Worm (Caenorhabditis elegans): ENCODE measurements around the gene fbf-2.
A peak's percentile ranks its signal among the peaks of the same experiment; 100 is the strongest.

The fbf-2 gene

DNA sequence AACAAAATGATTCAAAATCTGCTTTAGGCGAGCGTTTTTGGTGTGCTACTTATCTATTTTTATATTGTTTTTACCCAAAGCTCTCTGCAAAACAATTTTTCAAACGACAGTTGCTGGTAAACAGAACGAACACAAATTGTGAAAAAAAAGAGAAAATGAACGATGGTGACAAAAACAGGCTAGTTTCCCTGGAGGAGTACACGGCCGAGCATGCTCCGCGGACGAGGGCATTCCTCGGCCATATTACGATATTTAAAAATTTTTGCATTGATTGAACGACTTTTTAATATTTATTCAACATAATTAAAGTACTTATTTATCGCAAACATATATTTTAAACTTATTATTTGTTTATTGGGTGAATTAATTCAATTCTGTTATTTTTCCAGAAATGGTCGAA lies 6.2 kb upstream of the fbf-2 start, which contains the start of the genes tpp-2 and rbbp-5:
Gene tpp-2 (minus strand): TSS at position 157 of the 400 bp plus-strand sequence.
Gene rbbp-5 (plus strand): TSS at position 390 of the 400 bp plus-strand sequence.
- no peak for TF ChIP-seq dpl-1 (GFP tag; optimal IDR thresholded peaks at IDR 0.05)
- peak; percentile 72 for TF ChIP-seq ceh-27 (GFP tag; optimal IDR thresholded peaks at IDR 0.05)
- TF ChIP-seq mel-28 (tag; optimal IDR thresholded peaks at IDR 0.05; ENCODE audit: borderline replicate concordance), result no peak
- TF ChIP-seq mxl-1 (tag; optimal IDR thresholded peaks at IDR 0.05), result no peak
- no peak for TF ChIP-seq ets-4 (GFP tag; optimal IDR thresholded peaks at IDR 0.05)
- no peak for TF ChIP-seq ztf-26 (tag; optimal IDR thresholded peaks at IDR 0.05)
- TF ChIP-seq nhr-120 (GFP tag; IDR thresholded peaks at IDR 0.05), result no peak
- TF ChIP-seq ZK185.1 (tag; optimal IDR thresholded peaks at IDR 0.05; ENCODE audit: poor library complexity, severe bottlenecking), result peak; percentile 81
- TF ChIP-seq nfya-2 (GFP tag; IDR thresholded peaks at IDR 0.05), result no peak
- TF ChIP-seq hlh-26 (GFP tag; conservative IDR thresholded peaks at IDR 0.05), result no peak
- no peak for TF ChIP-seq nhr-179 (tag; optimal IDR thresholded peaks at IDR 0.05)
- TF ChIP-seq F49E8.2 (tag; optimal IDR thresholded peaks at IDR 0.05; ENCODE audit: insufficient read depth), result no peak
- TF ChIP-seq tbx-9 (tag; optimal IDR thresholded peaks at IDR 0.05; ENCODE audit: borderline replicate concordance), result no peak
- TF ChIP-seq attf-5 (GFP tag; optimal IDR thresholded peaks at IDR 0.05), result peak; percentile 38
- TF ChIP-seq lag-1 (GFP tag; IDR thresholded peaks at IDR 0.05), result no peak
- TF ChIP-seq ceh-91 (GFP tag; IDR thresholded peaks at IDR 0.05), result no peak
- TF ChIP-seq egrh-3 (GFP tag; IDR thresholded peaks at IDR 0.05), result no peak
- TF ChIP-seq Y79H2A.3 (GFP tag; conservative IDR thresholded peaks at IDR 0.05), result no peak
- peak; percentile 27 for TF ChIP-seq him-1 (tag; optimal IDR thresholded peaks at IDR 0.05)
- no peak for TF ChIP-seq ceh-58 (GFP tag; IDR thresholded peaks at IDR 0.05)
- TF ChIP-seq B0019.2 (GFP tag; conservative IDR thresholded peaks at IDR 0.05), result no peak
- TF ChIP-seq ceh-79 (tag; optimal IDR thresholded peaks at IDR 0.05), result no peak
- TF ChIP-seq F57A8.1 (GFP tag; optimal IDR thresholded peaks at IDR 0.05), result no peak
- no peak for TF ChIP-seq let-526 (GFP tag; IDR thresholded peaks at IDR 0.05)
- TF ChIP-seq fkh-3 (tag; optimal IDR thresholded peaks at IDR 0.05), result no peak
- TF ChIP-seq aptf-2 (GFP tag; conservative IDR thresholded peaks at IDR 0.05), result peak; percentile 55; the same call in 1 of the 2 replicates
- TF ChIP-seq K12H6.12 (tag; optimal IDR thresholded peaks at IDR 0.05), result no peak
- TF ChIP-seq unc-130 (GFP tag; optimal IDR thresholded peaks at IDR 0.05), result peak; percentile 55
- TF ChIP-seq sea-2 (GFP tag; IDR thresholded peaks at IDR 0.05), result no peak
- peak; percentile 44 for TF ChIP-seq ztf-18 (tag; optimal IDR thresholded peaks at IDR 0.05)
- TF ChIP-seq T07F8.4 (tag; optimal IDR thresholded peaks at IDR 0.05), result no peak
- TF ChIP-seq T26A5.8 (tag; optimal IDR thresholded peaks at IDR 0.05), result no peak
- no peak for TF ChIP-seq aptf-3 (GFP tag; IDR thresholded peaks at IDR 0.05)
- no peak for TF ChIP-seq snpc-1.1 (tag; optimal IDR thresholded peaks at IDR 0.05; ENCODE audit: insufficient read depth)
- no peak for TF ChIP-seq akir-1 (GFP tag; optimal IDR thresholded peaks at IDR 0.05)
- no peak for TF ChIP-seq F52B5.7 (tag; optimal IDR thresholded peaks at IDR 0.05)
- no peak for TF ChIP-seq nhr-90 (tag; optimal IDR thresholded peaks at IDR 0.05)
- no peak for TF ChIP-seq ztf-22 (GFP tag; optimal IDR thresholded peaks at IDR 0.05)
- TF ChIP-seq hrde-1 (tag; optimal IDR thresholded peaks at IDR 0.05; ENCODE audit: borderline replicate concordance), result no peak
- 0 out of 2 replicates have a peak, but pooled peaks have one; percentile 31 for TF ChIP-seq ztf-25 (GFP tag; IDR thresholded peaks at IDR 0.05)
- no peak for TF ChIP-seq F39B2.1 (GFP tag; IDR thresholded peaks at IDR 0.05)
- no peak for TF ChIP-seq die-1 (tag; optimal IDR thresholded peaks at IDR 0.05)
- no peak for TF ChIP-seq Y53F4B.3 (GFP tag; IDR thresholded peaks at IDR 0.05)
- no peak for TF ChIP-seq atf-7 (tag; optimal IDR thresholded peaks at IDR 0.05)
- no peak for TF ChIP-seq nfyb-1 (GFP tag; IDR thresholded peaks at IDR 0.05)
- TF ChIP-seq rcor-1 (GFP tag; IDR thresholded peaks at IDR 0.05), result no peak
- TF ChIP-seq dox-1 (GFP tag; IDR thresholded peaks at IDR 0.05), result peak; percentile 70; the same call in 1 of the 2 replicates
- TF ChIP-seq ceh-100 (GFP tag; IDR thresholded peaks at IDR 0.05), result 0 out of 2 replicates have a peak, but pooled peaks have one; percentile 24
- TF ChIP-seq lir-1 (GFP tag; conservative IDR thresholded peaks at IDR 0.05), result no peak
